Fruit fly (Drosophila melanogaster): ENCODE data around the gene Dh44.

DNA sequence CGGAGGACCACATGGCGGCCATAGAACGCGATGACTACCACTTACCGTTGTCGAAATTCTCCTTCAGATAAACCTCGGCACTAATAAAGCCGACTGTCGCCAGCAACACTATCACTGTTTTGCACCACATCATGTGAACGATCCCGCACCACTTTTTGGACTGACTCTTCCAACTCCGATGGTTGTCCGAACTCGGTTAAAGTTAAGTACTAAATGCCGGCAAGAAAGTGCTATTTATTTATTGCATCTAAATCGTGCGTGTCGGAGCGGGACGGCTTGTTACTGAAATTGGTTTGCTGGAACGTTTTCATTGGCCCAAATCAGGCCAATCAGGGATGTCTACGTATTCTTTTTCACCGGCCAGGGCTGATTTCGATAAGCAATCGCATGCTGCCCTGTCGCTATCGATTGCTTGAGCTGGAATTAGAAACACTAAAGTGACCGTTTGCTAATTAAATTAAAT, 7.3 kb upstream of the Dh44 start, which contains the start of gene Calr:
- no peak for TF ChIP-seq Dll (optimal IDR thresholded peaks at IDR 0.05)
- no peak for TF ChIP-seq pan (optimal IDR thresholded peaks at IDR 0.05)
- no peak for TF ChIP-seq usp (GFP tag; optimal IDR thresholded peaks at IDR 0.05)
- TF ChIP-seq psq (optimal IDR thresholded peaks at IDR 0.05), result no peak
- peak; percentile 32 for TF ChIP-seq CG8478 (optimal IDR thresholded peaks at IDR 0.05)

Measured in whole organism.